Worm (Caenorhabditis elegans) whole organism, L3 larva: ENCODE measurements around the gene gldi-10.
A peak's percentile ranks its signal among the peaks of the same experiment; 100 is the strongest.

Experiments
- R02D3.7 ChIP-seq: fragments of 150-350 bp; optimal IDR thresholded peaks from 2 replicates; lab custom pipeline; 2014; ENCODE audit warnings: missing biosample characterization, missing genetic modification characterization
- ZK546.5 ChIP-seq: sonication (generic microtip); optimal IDR thresholded peaks from 2 replicates; lab custom pipeline; 2017; ENCODE audit warnings: missing biosample characterization, missing genetic modification characterization
- ceh-16 ChIP-seq: sonication (generic microtip); optimal IDR thresholded peaks from 2 replicates; lab custom pipeline; 2017; ENCODE audit warnings: missing biosample characterization, missing genetic modification characterization
- ceh-28 ChIP-seq: fragments of 150-350 bp; optimal IDR thresholded peaks from 2 replicates; lab custom pipeline; 2014; ENCODE audit warnings: missing biosample characterization, missing genetic modification reagents, missing genetic modification characterization
- ceh-9 ChIP-seq: sonication (generic microtip); optimal IDR thresholded peaks from 2 replicates; lab custom pipeline; 2018; ENCODE audit warnings: missing biosample characterization, missing genetic modification characterization
- daf-12 ChIP-seq: fragments of 150-350 bp; optimal IDR thresholded peaks from 2 replicates; lab custom pipeline; 2014; ENCODE audit warnings: missing biosample characterization, missing genetic modification reagents, missing genetic modification characterization
- egl-27 ChIP-seq: sonication (generic microtip); optimal IDR thresholded peaks from 4 replicates; lab custom pipeline; 2017; ENCODE audit warnings: missing biosample characterization, missing genetic modification reagents, missing genetic modification characterization
- egl-5 ChIP-seq: fragments of 150-350 bp; optimal IDR thresholded peaks from 2 replicates; lab custom pipeline; 2017; ENCODE audit warnings: missing biosample characterization, missing genetic modification reagents, missing genetic modification characterization, inconsistent platforms
- elt-1 ChIP-seq: fragments of 150-350 bp; optimal IDR thresholded peaks from 2 replicates; lab custom pipeline; 2014; ENCODE audit warnings: missing biosample characterization, missing genetic modification characterization
- elt-2 ChIP-seq: sonication (generic microtip); optimal IDR thresholded peaks from 2 replicates; lab custom pipeline; 2016; ENCODE audit warnings: missing genetic modification reagents, mild to moderate bottlenecking, missing genetic modification characterization, missing compliant biosample characterization
- elt-3 ChIP-seq, 3 experiments: fragments of 150-350 bp in 1 of 3; sonication (generic microtip) in 2 of 3; optimal IDR thresholded peaks; 2 replicates in 2 of 3; 4 replicates in 1 of 3; lab custom pipeline; 2014 to 2017; ENCODE audit warnings: missing biosample characterization in 3 of 3, missing genetic modification characterization in 3 of 3
- eor-1 ChIP-seq, 2 experiments: fragments of 150-350 bp; optimal IDR thresholded peaks; 2 replicates each; lab custom pipeline; 2014 to 2018; ENCODE audit warnings: missing biosample characterization in 2 of 2, missing genetic modification characterization in 2 of 2
- fkh-2 ChIP-seq: fragments of 150-350 bp; optimal IDR thresholded peaks from 2 replicates; lab custom pipeline; 2014; ENCODE audit warnings: missing biosample characterization, missing genetic modification reagents, missing genetic modification characterization
- fos-1 ChIP-seq: fragments of 150-350 bp; optimal IDR thresholded peaks from 2 replicates; lab custom pipeline; 2014; ENCODE audit warnings: missing biosample characterization, missing genetic modification characterization
- hmg-11 ChIP-seq: sonication (generic microtip); optimal IDR thresholded peaks from 2 replicates; lab custom pipeline; 2016; ENCODE audit warnings: missing genetic modification characterization, missing compliant biosample characterization
- jun-1 ChIP-seq: fragments of 150-350 bp; optimal IDR thresholded peaks from 2 replicates; lab custom pipeline; 2014; ENCODE audit warnings: missing biosample characterization, missing genetic modification reagents, missing genetic modification characterization
- lin-15B ChIP-seq: fragments of 150-350 bp; optimal IDR thresholded peaks from 2 replicates; lab custom pipeline; 2014; ENCODE audit warnings: missing biosample characterization, missing genetic modification characterization
- lin-39 ChIP-seq: fragments of 150-350 bp; optimal IDR thresholded peaks from 2 replicates; lab custom pipeline; 2018; ENCODE audit warnings: missing biosample characterization, missing genetic modification reagents, missing genetic modification characterization
- mdl-1 ChIP-seq: fragments of 150-350 bp; optimal IDR thresholded peaks from 2 replicates; lab custom pipeline; 2014; ENCODE audit warnings: missing biosample characterization, missing genetic modification characterization
- mml-1 ChIP-seq: fragments of 150-350 bp; sonication (generic microtip); optimal IDR thresholded peaks from 3 replicates; lab custom pipeline; 2014; ENCODE audit warnings: missing biosample characterization, missing genetic modification characterization
- nfya-1 ChIP-seq: sonication (generic microtip); optimal IDR thresholded peaks from 2 replicates; lab custom pipeline; 2017; ENCODE audit warnings: missing genetic modification characterization, mild to moderate bottlenecking, missing compliant biosample characterization, antibody characterized with exemption, moderate library complexity; ENCODE audit not compliant: insufficient read depth
- nhr-11 ChIP-seq: fragments of 150-350 bp; optimal IDR thresholded peaks from 2 replicates; lab custom pipeline; 2014; ENCODE audit warnings: missing biosample characterization, missing genetic modification characterization
- nhr-23 ChIP-seq: fragments of 150-350 bp; optimal IDR thresholded peaks from 2 replicates; lab custom pipeline; 2014; ENCODE audit warnings: missing biosample characterization, missing genetic modification reagents, missing genetic modification characterization
- nhr-237 ChIP-seq: fragments of 150-350 bp; optimal IDR thresholded peaks from 2 replicates; lab custom pipeline; 2014; ENCODE audit warnings: missing biosample characterization, missing genetic modification characterization
- nhr-25 ChIP-seq: sonication (generic microtip); optimal IDR thresholded peaks from 2 replicates; lab custom pipeline; 2017; ENCODE audit warnings: missing biosample characterization, missing genetic modification characterization
- nhr-43 ChIP-seq: sonication (generic microtip); optimal IDR thresholded peaks from 2 replicates; lab custom pipeline; 2016; ENCODE audit warnings: mild to moderate bottlenecking, missing genetic modification characterization, missing compliant biosample characterization; ENCODE audit not compliant: poor library complexity, severe bottlenecking
- nhr-76 ChIP-seq: fragments of 150-350 bp; sonication (generic microtip); optimal IDR thresholded peaks from 5 replicates; lab custom pipeline; 2014; ENCODE audit warnings: missing biosample characterization, missing genetic modification characterization
- nhr-77 ChIP-seq: fragments of 150-350 bp; optimal IDR thresholded peaks from 2 replicates; lab custom pipeline; 2014; ENCODE audit warnings: missing biosample characterization, missing genetic modification characterization
- pha-4 ChIP-seq: fragments of 150-350 bp; optimal IDR thresholded peaks from 2 replicates; lab custom pipeline; 2014; ENCODE audit warnings: missing biosample characterization, missing genetic modification reagents, missing genetic modification characterization
- pqm-1 ChIP-seq: fragments of 150-350 bp; optimal IDR thresholded peaks from 2 replicates; lab custom pipeline; 2017; ENCODE audit warnings: missing biosample characterization, missing genetic modification characterization, inconsistent platforms
- skn-1 ChIP-seq: fragments of 150-350 bp; optimal IDR thresholded peaks from 2 replicates; lab custom pipeline; 2014; ENCODE audit warnings: missing biosample characterization, missing genetic modification characterization
- tbx-2 ChIP-seq: sonication (generic microtip); optimal IDR thresholded peaks from 2 replicates; lab custom pipeline; 2016; ENCODE audit warnings: mild to moderate bottlenecking, missing genetic modification characterization, missing compliant biosample characterization
- unc-39 ChIP-seq: sonication (generic microtip); optimal IDR thresholded peaks from 4 replicates; lab custom pipeline; 2017; ENCODE audit warnings: missing biosample characterization, missing genetic modification characterization
- unc-62 ChIP-seq: fragments of 150-350 bp; sonication (generic microtip); optimal IDR thresholded peaks from 4 replicates; lab custom pipeline; 2014; ENCODE audit warnings: missing biosample characterization, missing genetic modification reagents, missing genetic modification characterization
- ztf-11 ChIP-seq: fragments of 150-350 bp; optimal IDR thresholded peaks from 2 replicates; lab custom pipeline; 2014; ENCODE audit warnings: missing biosample characterization, missing genetic modification characterization

The gldi-10 gene

DNA sequence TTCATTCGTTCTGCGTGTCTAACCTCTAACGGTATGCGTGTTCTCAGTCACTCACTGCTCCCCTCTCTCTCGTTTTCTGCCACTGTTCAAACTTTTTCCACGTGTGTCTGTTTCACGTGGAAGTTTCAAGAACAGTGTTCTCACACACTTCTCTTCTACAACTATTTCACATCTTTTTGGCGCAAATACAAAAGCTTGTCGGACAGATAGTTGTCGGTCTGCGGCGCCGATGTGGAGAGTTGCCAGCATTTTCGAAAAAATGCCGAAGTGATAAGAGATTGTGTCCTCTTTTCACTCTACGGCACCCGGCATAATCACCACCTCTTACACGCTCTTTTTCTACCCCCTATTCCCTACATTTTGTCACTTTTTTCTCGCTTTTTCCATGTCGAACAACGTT is 19.3 kb downstream of the gldi-10 start:
- peak; percentile 14 for TF ChIP-seq pqm-1 (tag; lab: Kevin White, UChicago)
- TF ChIP-seq nhr-11: no peak
- TF ChIP-seq elt-2 (tag; lab: Kevin White, UChicago): peak; percentile 79
- no peak for TF ChIP-seq nfya-1 (tag; lab: Kevin White, UChicago)
- peak; percentile 31 for TF ChIP-seq pha-4 (tag; lab: Kevin White, UChicago)

ce11 chrIV:9118792-9119191 is 19.8 kb downstream of the gldi-10 start, which contains the start of gene nrfl-1:
TSS of gene nrfl-1 (plus strand) at chrIV:9119092.
- TF ChIP-seq skn-1 (tag; lab: Kevin White, UChicago) (no peak), pha-4 (tag; lab: Kevin White, UChicago) (no peak), unc-39 (tag; lab: Kevin White, UChicago) (no peak), ceh-9 (tag; lab: Kevin White, UChicago) (no peak), R02D3.7 (no peak), nfya-1 (tag; lab: Kevin White, UChicago) (no peak), unc-62 (GFP tag; lab: Kevin White, UChicago) (no peak), fos-1 (tag; lab: Kevin White, UChicago) (no peak), hmg-11 (tag; lab: Kevin White, UChicago) (no peak), elt-3 (tag; optimal IDR thresholded peaks at IDR 0.05; lab: Kevin White, UChicago) (no peak), egl-5 (tag; lab: Kevin White, UChicago) (no peak), daf-12 (tag; lab: Kevin White, UChicago) (no peak), egl-27 (tag; lab: Kevin White, UChicago) (no peak), mdl-1 (tag; lab: Kevin White, UChicago) (no peak), ZK546.5 (tag; lab: Kevin White, UChicago) (no peak), ceh-28 (no peak), nhr-11 (no peak)

- TF ChIP-seq pha-4 (tag; lab: Kevin White, UChicago) (no peak), ZK546.5 (tag; lab: Kevin White, UChicago) (no peak), eor-1 (tag; optimal IDR thresholded peaks at IDR 0.05; lab: Kevin White, UChicago) (no peak), R02D3.7 (no peak), ceh-16 (no peak), nhr-77 (tag; lab: Kevin White, UChicago) (no peak), mdl-1 (tag; lab: Kevin White, UChicago) (no peak), lin-39 (tag; lab: Kevin White, UChicago) (no peak), mml-1 (tag; lab: Kevin White, UChicago) (no peak), nhr-237 (no peak), nhr-76 (tag; lab: Kevin White, UChicago) (no peak), elt-1 (tag; lab: Kevin White, UChicago) (no peak), nhr-23 (tag; lab: Kevin White, UChicago) (no peak)
- TF ChIP-seq, all 47 proteins: peak for 0
Measured at ce11 chrIV:9120220-9120619, 21.2 kb downstream of the gldi-10 start.

DNA sequence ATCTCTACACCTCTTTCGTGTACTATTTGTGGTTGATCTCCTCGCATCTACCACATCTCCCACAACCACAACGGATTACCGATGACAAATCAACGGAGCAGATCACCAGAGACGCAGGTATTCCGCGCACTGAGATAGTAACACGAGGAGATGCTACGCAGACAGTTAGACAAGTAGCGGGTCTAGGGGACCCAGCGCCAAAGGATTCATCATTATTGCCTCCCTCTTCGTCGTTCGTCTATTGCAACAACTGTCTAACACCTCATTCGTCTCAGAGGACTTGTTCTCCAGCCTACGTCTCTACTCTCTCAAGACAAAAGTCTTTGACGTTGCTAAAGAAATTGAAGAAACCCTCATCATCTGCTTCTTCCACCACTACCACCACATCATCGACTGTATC is 22.5 kb downstream of the gldi-10 start:
- TF ChIP-seq nhr-25 (tag; lab: Kevin White, UChicago) (peak; percentile 63), mdl-1 (tag; lab: Kevin White, UChicago) (peak; percentile 42), jun-1 (tag; lab: Kevin White, UChicago) (peak; percentile 36), fkh-2 (tag; lab: Kevin White, UChicago) (no peak), R02D3.7 (no peak), hmg-11 (tag; lab: Kevin White, UChicago) (peak; percentile 31), nhr-237 (no peak), nfya-1 (tag; lab: Kevin White, UChicago) (peak; percentile 46), tbx-2 (tag; lab: Kevin White, UChicago) (no peak), pha-4 (tag; lab: Kevin White, UChicago) (peak; percentile 4), egl-5 (tag; lab: Kevin White, UChicago) (peak; percentile 9), nhr-23 (tag; lab: Kevin White, UChicago) (peak; percentile 65), elt-3 (tag; optimal IDR thresholded peaks at IDR 0.05; lab: Kevin White, UChicago) (peak in 1 of 3 experiments; percentile 29), ztf-11 (no peak), nhr-43 (tag; lab: Kevin White, UChicago) (peak; percentile 81), lin-15B (tag; lab: Kevin White, UChicago) (peak; percentile 31)
